Worm (Caenorhabditis elegans): ENCODE results near the gene aex-4.

Gene aex-4

DNA sequence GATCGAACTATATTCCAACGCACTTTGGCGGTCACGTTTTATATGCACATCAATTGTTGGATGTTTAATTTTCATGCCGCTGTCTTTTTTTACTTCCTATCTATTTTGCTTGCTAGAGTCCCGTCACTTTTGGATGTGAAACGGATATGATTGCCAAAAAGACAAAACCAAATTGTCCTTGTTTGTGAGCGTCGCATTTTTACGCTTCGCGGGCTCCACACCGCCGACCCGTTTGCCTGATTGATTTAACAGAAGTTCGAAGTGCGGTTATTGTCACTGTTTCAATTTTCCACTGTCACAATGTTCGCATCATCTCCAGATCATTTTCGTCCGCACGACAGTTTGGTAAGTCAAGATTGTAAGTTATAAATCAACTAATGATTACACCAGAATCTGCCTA is 14.3 kb upstream of the aex-4 start, which contains the start of gene C01C4.2:
TSS of gene C01C4.2 (plus strand) at position 301 of the 400 bp plus-strand sequence.
- TF ChIP-seq skn-1 (tag; optimal IDR thresholded peaks at IDR 0.05) (no peak), sma-3 (GFP tag; optimal IDR thresholded peaks at IDR 0.05) (no peak), ztf-4 (tag; optimal IDR thresholded peaks at IDR 0.05) (no peak), elt-1 (tag; optimal IDR thresholded peaks at IDR 0.05) (no peak), nhr-6 (tag; optimal IDR thresholded peaks at IDR 0.05) (no peak), fos-1 (tag; optimal IDR thresholded peaks at IDR 0.05) (no peak), nhr-10 (tag; optimal IDR thresholded peaks at IDR 0.05) (no peak)

DNA sequence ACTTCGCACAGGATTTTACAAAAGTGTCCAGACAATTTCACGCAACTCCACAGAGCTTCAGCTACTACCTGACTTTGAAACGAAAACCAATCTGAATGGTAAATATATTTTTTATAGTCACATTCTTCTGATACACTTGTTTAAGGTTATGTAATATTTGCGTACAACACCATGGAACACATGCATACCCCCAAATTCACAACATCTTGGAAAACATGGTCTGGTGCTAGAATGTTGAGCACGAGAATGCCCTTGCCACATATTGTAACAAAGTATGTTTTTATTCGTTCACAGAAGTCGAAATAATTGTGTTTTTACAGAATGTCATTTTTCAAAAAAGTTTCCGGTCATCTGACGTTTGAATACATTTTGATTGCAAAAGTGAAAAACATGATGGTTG is 13.2 kb upstream of the aex-4 start:
- no peak for TF ChIP-seq nhr-129 (tag; optimal IDR thresholded peaks at IDR 0.05)
- no peak for TF ChIP-seq nhr-77 (tag; optimal IDR thresholded peaks at IDR 0.05)
- no peak for TF ChIP-seq ceh-82 (tag; optimal IDR thresholded peaks at IDR 0.05)
- no peak for TF ChIP-seq gmeb-1 (tag; optimal IDR thresholded peaks at IDR 0.05)
- TF ChIP-seq skn-1 (tag; optimal IDR thresholded peaks at IDR 0.05): no peak
- TF ChIP-seq sma-3 (GFP tag; optimal IDR thresholded peaks at IDR 0.05): no peak
- TF ChIP-seq Y55F3AM.14 (GFP tag; optimal IDR thresholded peaks at IDR 0.05): no peak

DNA sequence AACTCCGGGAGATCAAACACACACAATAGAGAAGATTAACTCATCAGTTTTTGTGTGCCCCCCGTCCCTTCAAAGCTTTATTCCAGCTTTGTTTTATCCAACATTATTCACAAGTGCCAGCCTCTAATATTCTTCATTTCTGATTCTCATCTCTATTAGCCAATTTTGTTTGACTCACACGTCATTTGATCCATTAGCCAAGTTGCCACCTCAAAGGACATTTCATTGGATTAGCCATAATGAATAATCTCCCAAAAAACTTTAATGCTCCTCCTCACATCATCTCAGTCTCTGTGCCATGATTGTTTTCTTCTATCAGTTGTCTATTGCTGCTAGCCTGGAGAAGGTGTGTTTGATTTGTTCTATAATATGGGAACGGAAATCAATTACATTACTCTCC is 3.6 kb upstream of the aex-4 start:
- no peak for TF ChIP-seq lin-39 (tag; optimal IDR thresholded peaks at IDR 0.05)
- TF ChIP-seq elt-3 (tag; optimal IDR thresholded peaks at IDR 0.05): no peak
- TF ChIP-seq peb-1 (tag; optimal IDR thresholded peaks at IDR 0.05): no peak
- no peak for TF ChIP-seq fos-1 (tag; optimal IDR thresholded peaks at IDR 0.05)
- no peak for TF ChIP-seq crh-2 (tag; optimal IDR thresholded peaks at IDR 0.05)
- no peak for TF ChIP-seq nhr-23 (tag; optimal IDR thresholded peaks at IDR 0.05)
- TF ChIP-seq ceh-16 (tag; optimal IDR thresholded peaks at IDR 0.05): no peak
- TF ChIP-seq unc-39 (tag; optimal IDR thresholded peaks at IDR 0.05): no peak
- TF ChIP-seq zag-1 (tag; optimal IDR thresholded peaks at IDR 0.05): no peak
- TF ChIP-seq sem-4 (tag; optimal IDR thresholded peaks at IDR 0.05): no peak
- TF ChIP-seq sma-9 (GFP tag; optimal IDR thresholded peaks at IDR 0.05): no peak
- TF ChIP-seq sma-9 (tag; optimal IDR thresholded peaks at IDR 0.05): no peak
- no peak for TF ChIP-seq nhr-12 (tag; optimal IDR thresholded peaks at IDR 0.05)
- TF ChIP-seq lin-11 (tag; optimal IDR thresholded peaks at IDR 0.05): no peak
- no peak for TF ChIP-seq elt-1 (tag; optimal IDR thresholded peaks at IDR 0.05)
- no peak for TF ChIP-seq aly-2 (tag; optimal IDR thresholded peaks at IDR 0.05)
- no peak for TF ChIP-seq sma-3 (GFP tag; optimal IDR thresholded peaks at IDR 0.05)
- no peak for TF ChIP-seq snpc-4 (tag; optimal IDR thresholded peaks at IDR 0.05)
- TF ChIP-seq nhr-21 (tag; optimal IDR thresholded peaks at IDR 0.05): no peak
- TF ChIP-seq nhr-6 (tag; optimal IDR thresholded peaks at IDR 0.05): no peak
- TF ChIP-seq F13H6.1 (tag; optimal IDR thresholded peaks at IDR 0.05): no peak

DNA sequence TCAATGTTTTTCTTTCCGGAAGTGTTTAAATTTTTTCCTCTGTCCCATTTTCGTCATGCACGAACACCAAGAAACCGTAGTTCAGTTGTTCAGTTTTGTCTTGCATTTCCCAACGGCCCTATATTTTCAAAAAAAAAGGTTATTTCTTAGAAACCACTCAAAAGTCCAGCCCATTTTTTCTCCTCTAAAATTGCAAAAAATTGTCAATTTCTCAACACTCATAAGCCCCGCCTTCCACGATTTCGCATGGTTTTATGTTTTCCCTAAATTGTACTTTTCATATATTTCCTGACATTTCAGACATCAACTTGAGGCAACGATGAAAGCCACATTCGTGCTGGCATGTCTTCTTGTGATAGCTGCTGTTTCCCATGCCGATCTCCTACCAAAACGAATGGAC is 1.8 kb upstream of the aex-4 start, which contains the start of gene nlp-1:
TSS of gene nlp-1 (plus strand) at position 301 of the 400 bp plus-strand sequence.
- TF ChIP-seq snpc-4 (tag; optimal IDR thresholded peaks at IDR 0.05): no peak
- TF ChIP-seq ama-1 (optimal IDR thresholded peaks at IDR 0.05): no peak
- TF ChIP-seq dmd-4 (tag; optimal IDR thresholded peaks at IDR 0.05): no peak
- TF ChIP-seq unc-39 (tag; optimal IDR thresholded peaks at IDR 0.05): no peak

DNA sequence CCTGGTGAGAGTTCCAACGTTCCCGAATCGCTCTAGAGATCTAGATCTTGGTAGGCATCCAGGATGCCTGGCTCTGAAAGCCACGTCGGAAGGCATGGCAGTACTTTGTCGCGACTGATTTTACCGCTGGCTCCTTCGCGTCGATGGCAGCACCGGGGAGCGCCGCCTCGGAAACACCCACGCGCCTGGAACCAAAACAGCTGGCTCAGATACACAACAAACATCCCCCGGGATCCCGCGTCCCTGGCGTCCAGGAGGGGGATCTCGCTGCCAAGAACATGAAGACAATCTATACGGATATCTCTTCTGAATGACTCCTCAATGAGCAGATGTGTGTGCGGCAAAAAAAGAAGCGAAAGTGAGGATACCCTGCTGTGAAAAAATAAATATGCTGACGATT is 4.2 kb downstream of the aex-4 start:
- TF ChIP-seq ZK546.5 (tag; optimal IDR thresholded peaks at IDR 0.05): no peak
- TF ChIP-seq F13H6.1 (tag; optimal IDR thresholded peaks at IDR 0.05): peak; percentile 18
- TF ChIP-seq crh-2 (tag; optimal IDR thresholded peaks at IDR 0.05): no peak

DNA sequence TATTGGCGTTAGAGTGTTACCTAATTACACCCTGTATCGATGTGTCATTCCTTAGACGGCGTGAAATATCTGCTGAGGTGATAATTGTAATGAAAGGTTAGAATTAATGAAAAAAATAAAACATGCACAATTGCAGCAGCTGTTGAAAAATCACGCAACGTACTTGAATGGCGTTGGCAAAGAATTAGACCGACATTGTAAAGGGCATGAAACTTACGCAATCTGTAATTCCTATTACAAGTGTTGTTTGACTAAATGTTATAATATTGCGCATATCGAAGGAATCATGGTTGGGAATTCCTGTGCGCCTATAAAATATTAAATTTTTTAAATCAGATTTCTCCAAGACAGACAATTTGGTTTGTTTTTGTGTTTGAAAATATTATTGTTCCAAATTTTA is 4.7 kb downstream of the aex-4 start, which contains the start of gene tag-18:
TSS of gene tag-18 (minus strand) at position 305 of the 400 bp plus-strand sequence.
- no peak for TF ChIP-seq unc-55 (GFP tag; optimal IDR thresholded peaks at IDR 0.05)
- TF ChIP-seq ztf-1 (GFP tag; conservative IDR thresholded peaks at IDR 0.05): no peak
- no peak for TF ChIP-seq sem-4 (tag; optimal IDR thresholded peaks at IDR 0.05)
- TF ChIP-seq blmp-1 (tag; optimal IDR thresholded peaks at IDR 0.05; ENCODE audit: insufficient read depth): no peak
- TF ChIP-seq ama-1 (optimal IDR thresholded peaks at IDR 0.05): no peak
- TF ChIP-seq nhr-6 (tag; optimal IDR thresholded peaks at IDR 0.05): no peak
- TF ChIP-seq mbf-1 (tag; optimal IDR thresholded peaks at IDR 0.05): no peak
- TF ChIP-seq snpc-4 (tag; optimal IDR thresholded peaks at IDR 0.05): no peak
- TF ChIP-seq peb-1 (tag; optimal IDR thresholded peaks at IDR 0.05): no peak

All from whole organism, L2 larva.